Worm (Caenorhabditis elegans): ENCODE measurements around the gene spe-27.

The spe-27 gene

ce11 chrIV:5865818-5866217 lies at the start of gene spe-27:
Gene spe-27, minus strand, starts transcription at chrIV:5865918.
- no peak for TF ChIP-seq lsy-2 (tag; optimal IDR thresholded peaks at IDR 0.05)
- TF ChIP-seq C34F6.9 (tag; optimal IDR thresholded peaks at IDR 0.05), result no peak
- no peak for TF ChIP-seq nhr-10 (tag; optimal IDR thresholded peaks at IDR 0.05)
- no peak for TF ChIP-seq nhr-11 (tag; optimal IDR thresholded peaks at IDR 0.05)
- no peak for TF ChIP-seq unc-55 (GFP tag; optimal IDR thresholded peaks at IDR 0.05)
- TF ChIP-seq lin-13 (GFP tag; optimal IDR thresholded peaks at IDR 0.05), result no peak
- no peak for TF ChIP-seq mdl-1 (tag; optimal IDR thresholded peaks at IDR 0.05)
- no peak for TF ChIP-seq sem-4 (tag; optimal IDR thresholded peaks at IDR 0.05)
- no peak for TF ChIP-seq peb-1 (tag; optimal IDR thresholded peaks at IDR 0.05)
- TF ChIP-seq nhr-77 (tag; optimal IDR thresholded peaks at IDR 0.05), result no peak
- no peak for TF ChIP-seq aly-2 (tag; optimal IDR thresholded peaks at IDR 0.05)
- TF ChIP-seq nhr-12 (tag; optimal IDR thresholded peaks at IDR 0.05), result no peak
- TF ChIP-seq F13H6.1 (tag; optimal IDR thresholded peaks at IDR 0.05), result no peak
- no peak for TF ChIP-seq nhr-129 (tag; optimal IDR thresholded peaks at IDR 0.05)
- no peak for TF ChIP-seq skn-1 (tag; optimal IDR thresholded peaks at IDR 0.05)
- TF ChIP-seq elt-3 (tag; optimal IDR thresholded peaks at IDR 0.05), result no peak
- no peak for TF ChIP-seq sma-3 (GFP tag; optimal IDR thresholded peaks at IDR 0.05)
- no peak for TF ChIP-seq lin-39 (tag; optimal IDR thresholded peaks at IDR 0.05)
- TF ChIP-seq ceh-82 (tag; optimal IDR thresholded peaks at IDR 0.05), result no peak
- no peak for TF ChIP-seq ceh-16 (tag; optimal IDR thresholded peaks at IDR 0.05)

ce11 chrIV:5915152-5915551 lies 49.4 kb upstream of the spe-27 start:
- TF ChIP-seq ama-1 (optimal IDR thresholded peaks at IDR 0.05), result no peak
- peak; percentile 26 for TF ChIP-seq zag-1 (tag; optimal IDR thresholded peaks at IDR 0.05)

ce11 chrIV:5903305-5903778 lies 37.6 kb upstream of the spe-27 start, which contains the start of gene H04M03.12:
Gene H04M03.12, minus strand, starts transcription at chrIV:5903355.
- no peak for TF ChIP-seq blmp-1 (tag; optimal IDR thresholded peaks at IDR 0.05; ENCODE audit: insufficient read depth)
- no peak for TF ChIP-seq ceh-82 (tag; optimal IDR thresholded peaks at IDR 0.05)
- no peak for TF ChIP-seq nhr-21 (tag; optimal IDR thresholded peaks at IDR 0.05)
- TF ChIP-seq elt-3 (tag; optimal IDR thresholded peaks at IDR 0.05), result no peak
- TF ChIP-seq dmd-4 (tag; optimal IDR thresholded peaks at IDR 0.05), result no peak
- no peak for TF ChIP-seq gmeb-1 (tag; optimal IDR thresholded peaks at IDR 0.05)
- no peak for TF ChIP-seq lin-13 (GFP tag; optimal IDR thresholded peaks at IDR 0.05)
- no peak for TF ChIP-seq mdl-1 (tag; optimal IDR thresholded peaks at IDR 0.05)
- no peak for TF ChIP-seq fos-1 (tag; optimal IDR thresholded peaks at IDR 0.05)
- TF ChIP-seq ZK546.5 (tag; optimal IDR thresholded peaks at IDR 0.05), result no peak
- no peak for TF ChIP-seq sma-3 (GFP tag; optimal IDR thresholded peaks at IDR 0.05)
- TF ChIP-seq ztf-4 (tag; optimal IDR thresholded peaks at IDR 0.05), result no peak
- no peak for TF ChIP-seq nhr-237 (tag; optimal IDR thresholded peaks at IDR 0.05)
- no peak for TF ChIP-seq sem-4 (tag; optimal IDR thresholded peaks at IDR 0.05)
- TF ChIP-seq nhr-12 (tag; optimal IDR thresholded peaks at IDR 0.05), result no peak

ce11 chrIV:5902730-5903129 lies 37.0 kb upstream of the spe-27 start:
- no peak for TF ChIP-seq elt-3 (tag; optimal IDR thresholded peaks at IDR 0.05)
- no peak for TF ChIP-seq unc-55 (GFP tag; optimal IDR thresholded peaks at IDR 0.05)
- TF ChIP-seq ztf-1 (GFP tag; conservative IDR thresholded peaks at IDR 0.05), result no peak
- no peak for TF ChIP-seq mdl-1 (tag; optimal IDR thresholded peaks at IDR 0.05)
- TF ChIP-seq lin-39 (tag; optimal IDR thresholded peaks at IDR 0.05), result no peak
- TF ChIP-seq ZK546.5 (tag; optimal IDR thresholded peaks at IDR 0.05), result no peak
- TF ChIP-seq ama-1 (optimal IDR thresholded peaks at IDR 0.05), result no peak
- no peak for TF ChIP-seq dmd-4 (tag; optimal IDR thresholded peaks at IDR 0.05)
- no peak for TF ChIP-seq blmp-1 (tag; optimal IDR thresholded peaks at IDR 0.05; ENCODE audit: insufficient read depth)
- TF ChIP-seq fos-1 (tag; optimal IDR thresholded peaks at IDR 0.05), result no peak
- TF ChIP-seq peb-1 (tag; optimal IDR thresholded peaks at IDR 0.05), result no peak
- TF ChIP-seq nhr-12 (tag; optimal IDR thresholded peaks at IDR 0.05), result no peak
- TF ChIP-seq nhr-129 (tag; optimal IDR thresholded peaks at IDR 0.05), result no peak
- no peak for TF ChIP-seq unc-62 (GFP tag; optimal IDR thresholded peaks at IDR 0.05)
- TF ChIP-seq ceh-82 (tag; optimal IDR thresholded peaks at IDR 0.05), result no peak
- TF ChIP-seq lin-13 (GFP tag; optimal IDR thresholded peaks at IDR 0.05), result no peak
- no peak for TF ChIP-seq snpc-4 (tag; optimal IDR thresholded peaks at IDR 0.05)
- TF ChIP-seq nhr-77 (tag; optimal IDR thresholded peaks at IDR 0.05), result no peak

- no peak for TF ChIP-seq ceh-82 (tag; optimal IDR thresholded peaks at IDR 0.05)
- TF ChIP-seq dmd-4 (tag; optimal IDR thresholded peaks at IDR 0.05), result no peak
- TF ChIP-seq aly-2 (tag; optimal IDR thresholded peaks at IDR 0.05), result no peak
- no peak for TF ChIP-seq C34F6.9 (tag; optimal IDR thresholded peaks at IDR 0.05)
- TF ChIP-seq peb-1 (tag; optimal IDR thresholded peaks at IDR 0.05), result no peak
- TF ChIP-seq mbf-1 (tag; optimal IDR thresholded peaks at IDR 0.05), result no peak
- TF ChIP-seq R02D3.7 (tag; optimal IDR thresholded peaks at IDR 0.05), result no peak
- no peak for TF ChIP-seq nhr-237 (tag; optimal IDR thresholded peaks at IDR 0.05)
- TF ChIP-seq blmp-1 (tag; optimal IDR thresholded peaks at IDR 0.05; ENCODE audit: insufficient read depth), result no peak
- no peak for TF ChIP-seq nhr-77 (tag; optimal IDR thresholded peaks at IDR 0.05)
- TF ChIP-seq lin-39 (tag; optimal IDR thresholded peaks at IDR 0.05), result no peak
- TF ChIP-seq sma-3 (GFP tag; optimal IDR thresholded peaks at IDR 0.05), result no peak
- TF ChIP-seq sma-9 (GFP tag; optimal IDR thresholded peaks at IDR 0.05), result no peak
- no peak for TF ChIP-seq sma-9 (tag; optimal IDR thresholded peaks at IDR 0.05)
- no peak for TF ChIP-seq lin-11 (tag; optimal IDR thresholded peaks at IDR 0.05)
- TF ChIP-seq Y55F3AM.14 (GFP tag; optimal IDR thresholded peaks at IDR 0.05), result no peak
Observed at ce11 chrIV:5896341-5896740, 30.6 kb upstream of the spe-27 start, which contains the start of gene pck-3. Gene pck-3, plus strand, starts transcription at chrIV:5896641.
